Worm (Caenorhabditis elegans) whole organism, L3 larva: ENCODE results near the gene fbxb-81.

Source experiments
- R02D3.7 ChIP-seq: fragments of 150-350 bp; optimal IDR thresholded peaks from 2 replicates; lab custom pipeline; 2014; ENCODE audit warnings: missing biosample characterization, missing genetic modification characterization
- aly-2 ChIP-seq: fragments of 150-350 bp; optimal IDR thresholded peaks from 2 replicates; lab custom pipeline; 2014; ENCODE audit warnings: missing biosample characterization, missing genetic modification characterization
- ama-1 ChIP-seq: fragments of 150-350 bp; optimal IDR thresholded peaks from 2 replicates; lab custom pipeline; 2018
- ceh-16 ChIP-seq: sonication (generic microtip); optimal IDR thresholded peaks from 2 replicates; lab custom pipeline; 2017; ENCODE audit warnings: missing biosample characterization, missing genetic modification characterization
- ceh-28 ChIP-seq: fragments of 150-350 bp; optimal IDR thresholded peaks from 2 replicates; lab custom pipeline; 2014; ENCODE audit warnings: missing biosample characterization, missing genetic modification reagents, missing genetic modification characterization
- ceh-82 ChIP-seq: fragments of 150-350 bp; optimal IDR thresholded peaks from 2 replicates; lab custom pipeline; 2014; ENCODE audit warnings: missing biosample characterization, missing genetic modification characterization
- ceh-9 ChIP-seq: sonication (generic microtip); optimal IDR thresholded peaks from 2 replicates; lab custom pipeline; 2018; ENCODE audit warnings: missing biosample characterization, missing genetic modification characterization
- egl-5 ChIP-seq: fragments of 150-350 bp; optimal IDR thresholded peaks from 2 replicates; lab custom pipeline; 2017; ENCODE audit warnings: missing biosample characterization, missing genetic modification reagents, missing genetic modification characterization, inconsistent platforms
- elt-1 ChIP-seq: fragments of 150-350 bp; optimal IDR thresholded peaks from 2 replicates; lab custom pipeline; 2014; ENCODE audit warnings: missing biosample characterization, missing genetic modification characterization
- elt-2 ChIP-seq: sonication (generic microtip); optimal IDR thresholded peaks from 2 replicates; lab custom pipeline; 2016; ENCODE audit warnings: missing genetic modification reagents, mild to moderate bottlenecking, missing genetic modification characterization, missing compliant biosample characterization
- fkh-10 ChIP-seq: sonication (generic microtip); optimal IDR thresholded peaks from 2 replicates; lab custom pipeline; 2017; ENCODE audit warnings: missing biosample characterization, missing genetic modification reagents, missing genetic modification characterization
- fkh-2 ChIP-seq: fragments of 150-350 bp; optimal IDR thresholded peaks from 2 replicates; lab custom pipeline; 2014; ENCODE audit warnings: missing biosample characterization, missing genetic modification reagents, missing genetic modification characterization
- fos-1 ChIP-seq: fragments of 150-350 bp; optimal IDR thresholded peaks from 2 replicates; lab custom pipeline; 2014; ENCODE audit warnings: missing biosample characterization, missing genetic modification characterization
- hmg-11 ChIP-seq: sonication (generic microtip); optimal IDR thresholded peaks from 2 replicates; lab custom pipeline; 2016; ENCODE audit warnings: missing genetic modification characterization, missing compliant biosample characterization
- lin-15B ChIP-seq: fragments of 150-350 bp; optimal IDR thresholded peaks from 2 replicates; lab custom pipeline; 2014; ENCODE audit warnings: missing biosample characterization, missing genetic modification characterization
- lin-39 ChIP-seq: fragments of 150-350 bp; optimal IDR thresholded peaks from 2 replicates; lab custom pipeline; 2018; ENCODE audit warnings: missing biosample characterization, missing genetic modification reagents, missing genetic modification characterization
- lsy-12 ChIP-seq: sonication (generic microtip); optimal IDR thresholded peaks from 2 replicates; lab custom pipeline; 2016; ENCODE audit warnings: mild to moderate bottlenecking, missing genetic modification characterization, missing compliant biosample characterization
- mdl-1 ChIP-seq: fragments of 150-350 bp; optimal IDR thresholded peaks from 2 replicates; lab custom pipeline; 2014; ENCODE audit warnings: missing biosample characterization, missing genetic modification characterization
- nfya-1 ChIP-seq: sonication (generic microtip); optimal IDR thresholded peaks from 2 replicates; lab custom pipeline; 2017; ENCODE audit warnings: missing genetic modification characterization, mild to moderate bottlenecking, missing compliant biosample characterization, antibody characterized with exemption, moderate library complexity; ENCODE audit not compliant: insufficient read depth
- nhr-11 ChIP-seq: fragments of 150-350 bp; optimal IDR thresholded peaks from 2 replicates; lab custom pipeline; 2014; ENCODE audit warnings: missing biosample characterization, missing genetic modification characterization
- nhr-12 ChIP-seq: fragments of 150-350 bp; optimal IDR thresholded peaks from 2 replicates; lab custom pipeline; 2014; ENCODE audit warnings: missing biosample characterization, missing genetic modification characterization
- nhr-23 ChIP-seq: fragments of 150-350 bp; optimal IDR thresholded peaks from 2 replicates; lab custom pipeline; 2014; ENCODE audit warnings: missing biosample characterization, missing genetic modification reagents, missing genetic modification characterization
- nhr-237 ChIP-seq: fragments of 150-350 bp; optimal IDR thresholded peaks from 2 replicates; lab custom pipeline; 2014; ENCODE audit warnings: missing biosample characterization, missing genetic modification characterization
- nhr-43 ChIP-seq: sonication (generic microtip); optimal IDR thresholded peaks from 2 replicates; lab custom pipeline; 2016; ENCODE audit warnings: mild to moderate bottlenecking, missing genetic modification characterization, missing compliant biosample characterization; ENCODE audit not compliant: poor library complexity, severe bottlenecking
- nhr-76 ChIP-seq: fragments of 150-350 bp; sonication (generic microtip); optimal IDR thresholded peaks from 5 replicates; lab custom pipeline; 2014; ENCODE audit warnings: missing biosample characterization, missing genetic modification characterization
- nhr-77 ChIP-seq: fragments of 150-350 bp; optimal IDR thresholded peaks from 2 replicates; lab custom pipeline; 2014; ENCODE audit warnings: missing biosample characterization, missing genetic modification characterization
- pha-4 ChIP-seq: fragments of 150-350 bp; optimal IDR thresholded peaks from 2 replicates; lab custom pipeline; 2014; ENCODE audit warnings: missing biosample characterization, missing genetic modification reagents, missing genetic modification characterization
- sea-2 ChIP-seq: fragments of 150-350 bp; sonication (generic microtip); optimal IDR thresholded peaks from 4 replicates; lab custom pipeline; 2014; ENCODE audit warnings: missing biosample characterization, missing genetic modification reagents, missing genetic modification characterization
- skn-1 ChIP-seq: fragments of 150-350 bp; optimal IDR thresholded peaks from 2 replicates; lab custom pipeline; 2014; ENCODE audit warnings: missing biosample characterization, missing genetic modification characterization
- snpc-4 ChIP-seq: fragments of 150-350 bp; optimal IDR thresholded peaks from 2 replicates; lab custom pipeline; 2014; ENCODE audit warnings: missing biosample characterization, missing genetic modification characterization
- tbx-2 ChIP-seq: sonication (generic microtip); optimal IDR thresholded peaks from 2 replicates; lab custom pipeline; 2016; ENCODE audit warnings: mild to moderate bottlenecking, missing genetic modification characterization, missing compliant biosample characterization
- unc-39 ChIP-seq: sonication (generic microtip); optimal IDR thresholded peaks from 4 replicates; lab custom pipeline; 2017; ENCODE audit warnings: missing biosample characterization, missing genetic modification characterization
- unc-62 ChIP-seq: fragments of 150-350 bp; sonication (generic microtip); optimal IDR thresholded peaks from 4 replicates; lab custom pipeline; 2014; ENCODE audit warnings: missing biosample characterization, missing genetic modification reagents, missing genetic modification characterization
- zag-1 ChIP-seq: fragments of 150-350 bp; optimal IDR thresholded peaks from 2 replicates; lab custom pipeline; 2014; ENCODE audit warnings: missing biosample characterization, missing genetic modification characterization
- ztf-11 ChIP-seq: fragments of 150-350 bp; optimal IDR thresholded peaks from 2 replicates; lab custom pipeline; 2014; ENCODE audit warnings: missing biosample characterization, missing genetic modification characterization
- ztf-4 ChIP-seq: fragments of 150-350 bp; optimal IDR thresholded peaks from 2 replicates; lab custom pipeline; 2014; ENCODE audit warnings: missing biosample characterization, missing genetic modification characterization

fbxb-81 gene

ce11 chrIII:140904-141303 lies at the start of gene fbxb-81:
TSS of gene fbxb-81 (minus strand) at chrIII:141217.
- TF ChIP-seq ztf-11 (tag; lab: Kevin White, UChicago) (no peak), nhr-43 (no peak), elt-1 (tag; lab: Kevin White, UChicago) (no peak), ceh-28 (tag; lab: Kevin White, UChicago) (no peak), elt-2 (tag; lab: Kevin White, UChicago) (no peak), nhr-76 (tag; lab: Kevin White, UChicago) (no peak), unc-62 (GFP tag; lab: Kevin White, UChicago) (no peak), skn-1 (tag; lab: Kevin White, UChicago) (no peak), aly-2 (tag; lab: Kevin White, UChicago) (no peak), ztf-4 (tag; lab: Kevin White, UChicago) (no peak)
- TF ChIP-seq, all 47 proteins: peak for 0

- TF ChIP-seq elt-2 (tag; lab: Kevin White, UChicago), result peak; percentile 6
- no peak for TF ChIP-seq unc-39 (tag; lab: Kevin White, UChicago)
These were observed 49.7 kb upstream of the fbxb-81 start, which contains the start of gene cox-17 for ce11 chrIII:190686-191085. TSS of gene cox-17 (plus strand) at chrIII:190986.

DNA sequence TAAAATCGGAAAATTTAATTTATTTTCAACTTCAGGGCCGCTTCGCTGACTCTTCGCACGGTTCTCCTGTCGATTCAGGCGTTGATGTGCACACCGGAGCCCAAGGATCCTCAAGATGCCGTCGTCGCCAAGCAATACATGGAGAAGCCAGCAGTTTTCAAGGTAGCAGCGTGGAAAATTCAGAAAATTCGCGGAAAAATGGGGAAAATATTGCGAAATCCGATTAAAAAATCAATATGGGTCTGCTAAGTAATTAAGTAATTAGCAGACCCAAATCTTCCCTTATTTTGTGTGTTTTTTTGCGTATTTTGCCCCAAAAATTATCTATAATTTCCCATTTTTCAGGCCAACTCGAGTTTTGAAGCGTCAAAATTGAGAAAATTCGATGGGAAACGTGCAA lies 48.3 kb upstream of the fbxb-81 start:
- TF ChIP-seq ama-1 (no peak), hmg-11 (tag; lab: Kevin White, UChicago) (no peak), mdl-1 (no peak), ceh-9 (tag; lab: Kevin White, UChicago) (no peak), snpc-4 (no peak), ceh-28 (tag; lab: Kevin White, UChicago) (no peak), fkh-2 (tag; lab: Kevin White, UChicago) (no peak), nhr-77 (tag; lab: Kevin White, UChicago) (no peak), pha-4 (tag; lab: Kevin White, UChicago) (no peak), sea-2 (GFP tag; lab: Kevin White, UChicago) (no peak), aly-2 (tag; lab: Kevin White, UChicago) (no peak), egl-5 (tag; lab: Kevin White, UChicago) (no peak), fos-1 (tag; lab: Kevin White, UChicago) (no peak), nhr-11 (tag; lab: Kevin White, UChicago) (no peak)
- TF ChIP-seq, all 47 proteins: peak for 0

- TF ChIP-seq skn-1 (tag; lab: Kevin White, UChicago) (peak; percentile 14), ztf-11 (tag; lab: Kevin White, UChicago) (no peak), tbx-2 (tag; lab: Kevin White, UChicago) (no peak), hmg-11 (tag; lab: Kevin White, UChicago) (peak; percentile 39), nfya-1 (tag; lab: Kevin White, UChicago) (peak; percentile 29), elt-2 (tag; lab: Kevin White, UChicago) (peak; percentile 42), fos-1 (tag; lab: Kevin White, UChicago) (no peak), ama-1 (no peak), R02D3.7 (tag; lab: Kevin White, UChicago) (no peak), ceh-28 (tag; lab: Kevin White, UChicago) (no peak), lin-15B (tag; lab: Kevin White, UChicago) (peak; percentile 15), nhr-11 (tag; lab: Kevin White, UChicago) (no peak), nhr-23 (tag; lab: Kevin White, UChicago) (no peak), ceh-16 (tag; lab: Kevin White, UChicago) (no peak), pha-4 (tag; lab: Kevin White, UChicago) (peak; percentile 51), lin-39 (no peak), lsy-12 (tag; lab: Kevin White, UChicago) (no peak), fkh-10 (GFP tag; lab: Kevin White, UChicago) (no peak), nhr-12 (tag; lab: Kevin White, UChicago) (no peak), nhr-237 (tag; lab: Kevin White, UChicago) (no peak), zag-1 (no peak), ceh-82 (tag; lab: Kevin White, UChicago) (no peak)
These were observed 47.4 kb upstream of the fbxb-81 start, which contains the start of gene ubc-20 for ce11 chrIII:188426-188888. TSS of gene ubc-20 (plus strand) at chrIII:188838.
